Fruit fly (Drosophila melanogaster) S2 (cell line): ENCODE results near the gene LysD.

Source experiments
- CG8478 ChIP-seq: fragments of >200 bp; optimal IDR thresholded peaks from 2 replicates; lab custom pipeline; 2018
- CTCF ChIP-seq, 2 experiments: fragments of >200 bp; optimal IDR thresholded peaks; 2 replicates each; lab custom pipeline; 2018

DNA sequence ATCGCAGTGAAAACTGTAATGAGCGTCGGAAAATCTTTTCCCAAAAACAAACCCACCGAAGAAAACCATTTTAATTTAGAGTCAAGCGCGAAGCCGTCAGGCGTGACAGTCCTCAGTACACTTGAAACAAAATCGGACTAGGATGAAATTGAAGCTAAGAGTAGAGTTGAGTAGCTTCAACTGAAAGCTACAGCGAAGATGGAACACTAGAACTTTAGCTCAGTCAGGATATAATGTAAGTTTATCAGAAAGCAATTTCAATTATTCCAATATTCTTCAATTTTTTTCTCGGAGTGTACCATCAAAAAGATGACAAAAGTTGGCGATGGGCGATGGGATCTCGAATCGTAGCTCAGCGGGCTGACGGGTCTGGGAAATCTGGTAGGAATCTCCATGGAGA, 5.5 kb upstream of the LysD start:
- TF ChIP-seq CG8478 (lab: Kevin White, UChicago), result no peak
- TF ChIP-seq CTCF (optimal IDR thresholded peaks at IDR 0.05; lab: Kevin White, UChicago), result no peak
